Fruit fly (Drosophila melanogaster) whole organism, embryonic: ENCODE data around the gene Rnf146.

Experiments used
- Atf3 ChIP-seq: fragments of 200-800 bp; sonication (Bioruptor generic); optimal IDR thresholded peaks from 3 replicates; lab custom pipeline; 2016; ENCODE audit warnings: missing biosample characterization, missing genetic modification characterization
- Awh ChIP-seq: fragments of 200-800 bp; sonication (Bioruptor generic); IDR thresholded peaks from 2 replicates; pipeline ENCODE4, ENCODE4 v1.3.6; 2022; ENCODE audit warnings: missing biosample characterization, missing genetic modification characterization
- BEAF-32 ChIP-seq: fragments of 200-800 bp; sonication (Bioruptor generic); optimal IDR thresholded peaks from 3 replicates; lab custom pipeline; 2017; ENCODE audit warnings: missing biosample characterization, missing genetic modification characterization, mild to moderate bottlenecking, moderate library complexity, missing genetic modification reagents
- CG11695 ChIP-seq: fragments of 200-800 bp; sonication (Bioruptor generic); IDR thresholded peaks from 3 replicates; pipeline ENCODE4 v1.3.6; 2022; ENCODE audit warnings: missing biosample characterization, missing genetic modification characterization
- CG13624 ChIP-seq: fragments of 200-800 bp; sonication (Bioruptor generic); optimal IDR thresholded peaks from 2 replicates; lab custom pipeline; 2016; ENCODE audit warnings: missing biosample characterization, missing genetic modification characterization
- CG1603 ChIP-seq: fragments of 200-800 bp; sonication (Bioruptor generic); optimal IDR thresholded peaks from 2 replicates; lab custom pipeline; 2019; ENCODE audit warnings: missing biosample characterization, mild to moderate bottlenecking, missing genetic modification characterization, moderate library complexity
- CG17328 ChIP-seq: fragments of 200-800 bp; sonication (Bioruptor generic); IDR thresholded peaks from 2 replicates; pipeline ENCODE4 v1.3.6; 2022; ENCODE audit warnings: missing biosample characterization, missing genetic modification characterization
- CG18764 ChIP-seq: fragments of 200-800 bp; sonication (Bioruptor generic); optimal IDR thresholded peaks from 3 replicates; lab custom pipeline; 2016; ENCODE audit warnings: missing biosample characterization, missing genetic modification characterization
- CG2712 ChIP-seq: fragments of 200-800 bp; optimal IDR thresholded peaks from 3 replicates; lab custom pipeline; 2019; ENCODE audit warnings: missing biosample characterization, mild to moderate bottlenecking, missing genetic modification characterization, moderate library complexity
- CG2875 ChIP-seq: fragments of 200-800 bp; sonication (Bioruptor generic); optimal IDR thresholded peaks from 2 replicates; lab custom pipeline; 2017; ENCODE audit warnings: missing biosample characterization, mild to moderate bottlenecking, missing genetic modification characterization, missing genetic modification reagents
- CG32767 ChIP-seq: fragments of 200-800 bp; sonication (Bioruptor generic); IDR thresholded peaks from 2 replicates; pipeline ENCODE4 v1.3.6; 2022; ENCODE audit warnings: missing biosample characterization, missing genetic modification characterization
- CG34224 ChIP-seq: fragments of 200-800 bp; sonication (Bioruptor generic); IDR thresholded peaks from 3 replicates; pipeline ENCODE4 v1.3.6; 2022; ENCODE audit warnings: missing biosample characterization, missing genetic modification characterization; ENCODE audit not compliant: partially characterized antibody
- CG7556 ChIP-seq: fragments of 200-800 bp; sonication (Bioruptor generic); optimal IDR thresholded peaks from 2 replicates; lab custom pipeline; 2017; ENCODE audit warnings: missing biosample characterization, mild to moderate bottlenecking, missing genetic modification characterization
- CG7745 ChIP-seq: fragments of 200-800 bp; sonication (Bioruptor generic); optimal IDR thresholded peaks from 2 replicates; lab custom pipeline; 2018; ENCODE audit warnings: missing biosample characterization, mild to moderate bottlenecking, missing genetic modification characterization, moderate library complexity
- CG9215 ChIP-seq: fragments of 200-800 bp; sonication (Bioruptor generic); IDR thresholded peaks from 2 replicates; pipeline ENCODE4 v1.3.6; 2022; ENCODE audit warnings: missing biosample characterization, missing genetic modification characterization
- Camta ChIP-seq: fragments of 200-800 bp; sonication (Bioruptor generic); optimal IDR thresholded peaks from 2 replicates; lab custom pipeline; 2016; ENCODE audit warnings: missing biosample characterization, missing genetic modification characterization
- Dbx ChIP-seq: fragments of 200-800 bp; sonication (Bioruptor generic); IDR thresholded peaks from 3 replicates; pipeline ENCODE4 v1.3.6; 2022; ENCODE audit warnings: missing biosample characterization, missing genetic modification characterization
- Drgx ChIP-seq: fragments of 200-800 bp; sonication (Bioruptor generic); IDR thresholded peaks from 2 replicates; pipeline ENCODE4 v1.3.6; 2022; ENCODE audit warnings: missing biosample characterization, missing genetic modification characterization
- H15 ChIP-seq: fragments of 200-800 bp; sonication (Bioruptor generic); IDR thresholded peaks from 3 replicates; pipeline ENCODE4 v1.3.6; 2022; ENCODE audit warnings: missing biosample characterization, missing genetic modification characterization
- Hey ChIP-seq: fragments of 200-800 bp; sonication (Bioruptor generic); optimal IDR thresholded peaks from 3 replicates; lab custom pipeline; 2018; ENCODE audit warnings: missing biosample characterization, mild to moderate bottlenecking, missing genetic modification characterization
- Hr51 ChIP-seq, 2 experiments: fragments of 200-800 bp; sonication (Bioruptor generic); optimal IDR thresholded peaks; 2 replicates in 1 of 2; 3 replicates in 1 of 2; lab custom pipeline; 2016 to 2018; ENCODE audit warnings: missing biosample characterization in 2 of 2, missing genetic modification characterization in 2 of 2, mild to moderate bottlenecking in 1 of 2, moderate library complexity in 1 of 2
- Hsf ChIP-seq: fragments of 200-800 bp; sonication (Bioruptor generic); optimal IDR thresholded peaks from 3 replicates; lab custom pipeline; 2016; ENCODE audit warnings: missing biosample characterization, missing genetic modification characterization
- Lpt ChIP-seq: fragments of >200 bp; optimal IDR thresholded peaks from 2 replicates; lab custom pipeline; 2018; ENCODE audit warnings: missing biosample characterization, missing genetic modification characterization
- Myb ChIP-seq: fragments of 200-800 bp; sonication (Bioruptor generic); optimal IDR thresholded peaks from 2 replicates; lab custom pipeline; 2016; ENCODE audit warnings: missing biosample characterization, missing genetic modification characterization
- Side ChIP-seq: fragments of 200-800 bp; sonication (Bioruptor generic); optimal IDR thresholded peaks from 2 replicates; lab custom pipeline; 2016; ENCODE audit warnings: missing biosample characterization, missing genetic modification characterization
- Sin3A ChIP-seq: fragments of >200 bp; optimal IDR thresholded peaks from 2 replicates; lab custom pipeline; 2018
- TFAM ChIP-seq: fragments of 200-800 bp; sonication (Bioruptor generic); optimal IDR thresholded peaks from 2 replicates; lab custom pipeline; 2017; ENCODE audit warnings: missing biosample characterization, missing genetic modification characterization, inconsistent platforms
- ac ChIP-seq: fragments of 200-800 bp; sonication (Bioruptor generic); optimal IDR thresholded peaks from 3 replicates; lab custom pipeline; 2017; ENCODE audit warnings: missing biosample characterization, mild to moderate bottlenecking, missing genetic modification characterization
- al ChIP-seq: fragments of 200-800 bp; sonication (Bioruptor generic); IDR thresholded peaks from 2 replicates; pipeline ENCODE4 v1.3.6; 2022; ENCODE audit warnings: missing biosample characterization, missing genetic modification characterization
- ash1 ChIP-seq: fragments of 200-800 bp; sonication (Bioruptor generic); optimal IDR thresholded peaks from 2 replicates; lab custom pipeline; 2018; ENCODE audit warnings: missing biosample characterization, mild to moderate bottlenecking, missing genetic modification characterization
- ato ChIP-seq: fragments of 200-800 bp; sonication (Bioruptor generic); IDR thresholded peaks from 2 replicates; pipeline ENCODE4 v1.3.6; 2022; ENCODE audit warnings: missing biosample characterization, missing genetic modification characterization; ENCODE audit not compliant: partially characterized antibody
- bab2 ChIP-seq: fragments of 200-800 bp; sonication (Bioruptor generic); optimal IDR thresholded peaks from 2 replicates; lab custom pipeline; 2016; ENCODE audit warnings: missing biosample characterization, missing genetic modification characterization
- btn ChIP-seq: fragments of 200-800 bp; sonication (Bioruptor generic); optimal IDR thresholded peaks from 2 replicates; lab custom pipeline; 2016; ENCODE audit warnings: missing biosample characterization, missing genetic modification characterization
- ewg ChIP-seq: fragments of 200-800 bp; sonication (Bioruptor generic); optimal IDR thresholded peaks from 3 replicates; lab custom pipeline; 2017; ENCODE audit warnings: mild to moderate bottlenecking, missing biosample characterization, missing genetic modification reagents, missing genetic modification characterization
- fd64A ChIP-seq: fragments of 200-800 bp; sonication (Bioruptor generic); optimal IDR thresholded peaks from 3 replicates; lab custom pipeline; 2018; ENCODE audit warnings: missing biosample characterization, mild to moderate bottlenecking, missing genetic modification characterization
- fd96Cb ChIP-seq: fragments of 200-800 bp; sonication (Bioruptor generic); optimal IDR thresholded peaks from 2 replicates; lab custom pipeline; 2018; ENCODE audit warnings: missing biosample characterization, mild to moderate bottlenecking, missing genetic modification characterization, moderate library complexity
- hbn ChIP-seq: fragments of 200-800 bp; sonication (Bioruptor generic); IDR thresholded peaks from 2 replicates; pipeline ENCODE4 v1.3.6; 2022; ENCODE audit warnings: missing biosample characterization, missing genetic modification characterization; ENCODE audit not compliant: partially characterized antibody
- her ChIP-seq: fragments of 200-800 bp; sonication (Bioruptor generic); optimal IDR thresholded peaks from 2 replicates; lab custom pipeline; 2016; ENCODE audit warnings: missing biosample characterization, missing genetic modification characterization
- ind ChIP-seq: fragments of 200-800 bp; sonication (Bioruptor generic); optimal IDR thresholded peaks from 3 replicates; lab custom pipeline; 2016; ENCODE audit warnings: missing biosample characterization, missing genetic modification characterization
- jigr1 ChIP-seq: fragments of 200-800 bp; sonication (Bioruptor generic); IDR thresholded peaks from 3 replicates; pipeline ENCODE4 v1.3.6; 2022; ENCODE audit warnings: missing biosample characterization, missing genetic modification characterization
- maf-S ChIP-seq: fragments of 200-800 bp; sonication (Bioruptor generic); optimal IDR thresholded peaks from 2 replicates; lab custom pipeline; 2016; ENCODE audit warnings: missing biosample characterization, missing genetic modification characterization
- onecut ChIP-seq: fragments of 200-800 bp; sonication (Bioruptor generic); IDR thresholded peaks from 2 replicates; pipeline ENCODE4 v1.3.6; 2022; ENCODE audit warnings: missing biosample characterization, missing genetic modification characterization
- pb ChIP-seq: fragments of 200-800 bp; sonication (Bioruptor generic); optimal IDR thresholded peaks from 3 replicates; lab custom pipeline; 2016; ENCODE audit warnings: missing biosample characterization, missing genetic modification characterization
- pum ChIP-seq: fragments of 200-800 bp; sonication (Bioruptor generic); optimal IDR thresholded peaks from 2 replicates; lab custom pipeline; 2016; ENCODE audit warnings: missing biosample characterization, missing genetic modification characterization
- schlank ChIP-seq: fragments of 200-800 bp; sonication (Bioruptor generic); optimal IDR thresholded peaks from 2 replicates; lab custom pipeline; 2018; ENCODE audit warnings: missing biosample characterization, mild to moderate bottlenecking, missing genetic modification characterization
- sim ChIP-seq: fragments of 200-800 bp; sonication (Bioruptor generic); IDR thresholded peaks from 2 replicates; pipeline ENCODE4 v1.3.6; 2022; ENCODE audit warnings: missing biosample characterization, missing genetic modification characterization
- sob ChIP-seq: fragments of 200-800 bp; sonication (Bioruptor generic); IDR thresholded peaks from 2 replicates; pipeline ENCODE4 v1.3.6; 2022; ENCODE audit warnings: missing biosample characterization, missing genetic modification characterization
- stwl ChIP-seq: fragments of 200-800 bp; sonication (Bioruptor generic); optimal IDR thresholded peaks from 3 replicates; lab custom pipeline; 2018; ENCODE audit warnings: missing biosample characterization, mild to moderate bottlenecking, missing genetic modification characterization, moderate library complexity
- tna ChIP-seq: fragments of 200-800 bp; sonication (Bioruptor generic); IDR thresholded peaks from 2 replicates; pipeline ENCODE4 v1.3.6; 2022; ENCODE audit warnings: missing biosample characterization, missing genetic modification characterization; ENCODE audit not compliant: partially characterized antibody
- z ChIP-seq: fragments of 200-800 bp; sonication (Bioruptor generic); IDR thresholded peaks from 3 replicates; pipeline ENCODE4 v1.3.6; 2022; ENCODE audit warnings: missing biosample characterization, missing genetic modification characterization

Gene Rnf146

dm6 chr3L:19632766-19633632, 9.6 kb downstream of the Rnf146 start (continued):
- no peak for TF ChIP-seq CG7745
- TF ChIP-seq Hsf = peak; percentile 65
- TF ChIP-seq CG17328 (GFP tag; lab: Robert Waterston, UW) = no peak
- TF ChIP-seq Dbx = peak; percentile 74; the same call in 2 of the 3 replicates
- peak; percentile 51 for TF ChIP-seq CG2712 (tag; lab: Kevin White, UChicago)
- peak; percentile 78 for TF ChIP-seq al
- TF ChIP-seq TFAM (GFP tag; lab: Kevin White, UChicago) = no peak
- TF ChIP-seq ac (GFP tag; lab: Kevin White, UChicago) = no peak
- no peak for TF ChIP-seq Lpt
- 0 out of 2 replicates have a peak, but pooled peaks have one; percentile 19 for TF ChIP-seq Awh (GFP tag; lab: Robert Waterston, UW)
- TF ChIP-seq maf-S (GFP tag; lab: Kevin White, UChicago) = no peak
- no peak for TF ChIP-seq H15
- peak; percentile 69 for TF ChIP-seq sob
- no peak for TF ChIP-seq fd64A
- TF ChIP-seq ato (GFP tag; lab: Robert Waterston, UW) = no peak
- no peak for TF ChIP-seq sim
- peak; percentile 55; the same call in 1 of the 2 replicates for TF ChIP-seq CG32767 (GFP tag; lab: Robert Waterston, UW)
- TF ChIP-seq Drgx (GFP tag; lab: Robert Waterston, UW) = peak; percentile 72
- TF ChIP-seq jigr1 (GFP tag; lab: Robert Waterston, UW) = no peak
- peak; percentile 7 for TF ChIP-seq fd96Cb
- TF ChIP-seq CG11695 (GFP tag; lab: Robert Waterston, UW) = peak; percentile 54; the same call in 2 of the 3 replicates
- TF ChIP-seq bab2 (GFP tag; lab: Kevin White, UChicago) = no peak
- TF ChIP-seq schlank (tag; lab: Kevin White, UChicago) = peak; percentile 44
- no peak for TF ChIP-seq CG2875 (GFP tag; lab: Kevin White, UChicago)
- peak; percentile 36 to 59 for TF ChIP-seq Hr51 (GFP tag; optimal IDR thresholded peaks at IDR 0.05; lab: Kevin White, UChicago)
- no peak for TF ChIP-seq Camta (GFP tag; lab: Kevin White, UChicago)
- TF ChIP-seq ash1 (GFP tag; lab: Kevin White, UChicago) = peak; percentile 22
- no peak for TF ChIP-seq Hey (tag; lab: Kevin White, UChicago)
- TF ChIP-seq tna = no peak
- TF ChIP-seq CG13624 = peak; percentile 34
- TF ChIP-seq her = peak; percentile 21
- TF ChIP-seq z = no peak
- no peak for TF ChIP-seq pum (GFP tag; lab: Kevin White, UChicago)
- no peak for TF ChIP-seq Sin3A (lab: Kevin White, UChicago)
- TF ChIP-seq btn = no peak
- TF ChIP-seq Atf3 (GFP tag; lab: Kevin White, UChicago) = no peak
- no peak for TF ChIP-seq hbn (GFP tag; lab: Robert Waterston, UW)
- TF ChIP-seq pb (GFP tag; lab: Kevin White, UChicago) = no peak
- no peak for TF ChIP-seq Side (GFP tag; lab: Kevin White, UChicago)
- TF ChIP-seq ewg = no peak
- no peak for TF ChIP-seq BEAF-32 (GFP tag; lab: Kevin White, UChicago)
- peak; percentile 67 for TF ChIP-seq CG9215
- TF ChIP-seq CG1603 (tag; lab: Kevin White, UChicago) = peak; percentile 28
- peak; percentile 4 for TF ChIP-seq Myb (GFP tag; lab: Kevin White, UChicago)
- peak; percentile 42 for TF ChIP-seq CG7556 (GFP tag; lab: Kevin White, UChicago)
- TF ChIP-seq CG34224 (GFP tag; lab: Robert Waterston, UW) = peak; percentile 59; the same call in 1 of the 3 replicates
- TF ChIP-seq stwl = no peak
- TF ChIP-seq ind = peak; percentile 69
- TF ChIP-seq onecut (GFP tag; lab: Robert Waterston, UW) = no peak; the same call in 1 of the 2 replicates
- TF ChIP-seq CG18764 (GFP tag; lab: Kevin White, UChicago) = no peak
